Fruit fly (Drosophila melanogaster) whole organism, pupa: ENCODE results near the gene CG42650.

ENCODE experiments used
- CG10348 ChIP-seq: fragments of 200-800 bp; sonication (Bioruptor generic); IDR thresholded peaks from 2 replicates; pipeline ENCODE4 v1.3.6; 2022; ENCODE audit warnings: missing biosample characterization, missing genetic modification characterization
- CG12605 ChIP-seq: fragments of 200-800 bp; sonication (Bioruptor generic); IDR thresholded peaks from 2 replicates; pipeline ENCODE4 v1.3.6; 2022; ENCODE audit warnings: missing biosample characterization, missing genetic modification characterization
- CG13204 ChIP-seq: fragments of 200-800 bp; sonication (Bioruptor generic); optimal IDR thresholded peaks from 2 replicates; lab custom pipeline; 2018; ENCODE audit warnings: missing biosample characterization, mild to moderate bottlenecking, missing genetic modification characterization, moderate library complexity
- CG14655 ChIP-seq: fragments of 200-800 bp; sonication (Bioruptor generic); optimal IDR thresholded peaks from 3 replicates; lab custom pipeline; 2017; ENCODE audit warnings: mild to moderate bottlenecking, missing biosample characterization, missing genetic modification reagents, missing genetic modification characterization
- CG15710 ChIP-seq: fragments of 200-800 bp; sonication (Bioruptor generic); optimal IDR thresholded peaks from 2 replicates; lab custom pipeline; 2018; ENCODE audit warnings: missing biosample characterization, mild to moderate bottlenecking, missing genetic modification characterization, moderate library complexity
- CG17806 ChIP-seq: fragments of 200-800 bp; sonication (Bioruptor generic); optimal IDR thresholded peaks from 2 replicates; lab custom pipeline; 2018; ENCODE audit warnings: missing biosample characterization, mild to moderate bottlenecking, missing genetic modification characterization, moderate library complexity
- CG32121 ChIP-seq: fragments of 200-800 bp; sonication (Bioruptor generic); IDR thresholded peaks from 2 replicates; pipeline ENCODE4 v1.3.6; 2022; ENCODE audit warnings: missing biosample characterization, missing genetic modification characterization
- CG34367 ChIP-seq: fragments of 200-800 bp; sonication (Bioruptor generic); optimal IDR thresholded peaks from 2 replicates; lab custom pipeline; 2018; ENCODE audit warnings: missing biosample characterization, mild to moderate bottlenecking, missing genetic modification characterization
- CG4496 ChIP-seq: fragments of 200-800 bp; sonication (Bioruptor generic); IDR thresholded peaks from 3 replicates; pipeline ENCODE4 v1.3.6; 2022; ENCODE audit warnings: missing biosample characterization, missing genetic modification characterization
- CG8159 ChIP-seq: fragments of 200-800 bp; sonication (Bioruptor generic); optimal IDR thresholded peaks from 3 replicates; lab custom pipeline; 2018; ENCODE audit warnings: missing biosample characterization, mild to moderate bottlenecking, missing genetic modification characterization, moderate library complexity
- CG8301 ChIP-seq: fragments of 200-800 bp; sonication (Bioruptor generic); optimal IDR thresholded peaks from 2 replicates; lab custom pipeline; 2018; ENCODE audit warnings: missing biosample characterization, mild to moderate bottlenecking, missing genetic modification characterization
- CG9948 ChIP-seq: fragments of 200-800 bp; sonication (Bioruptor generic); optimal IDR thresholded peaks from 2 replicates; lab custom pipeline; 2018; ENCODE audit warnings: missing biosample characterization, mild to moderate bottlenecking, missing genetic modification characterization, moderate library complexity
- D1 ChIP-seq: fragments of 200-800 bp; sonication (Bioruptor generic); optimal IDR thresholded peaks from 2 replicates; lab custom pipeline; 2018; ENCODE audit warnings: missing biosample characterization, mild to moderate bottlenecking, missing genetic modification characterization, moderate library complexity
- EcR ChIP-seq: fragments of 200-800 bp; sonication (Bioruptor generic); optimal IDR thresholded peaks from 3 replicates; lab custom pipeline; 2019; ENCODE audit warnings: missing biosample characterization, missing genetic modification characterization, mild to moderate bottlenecking, moderate library complexity, missing genetic modification reagents
- Ets98B ChIP-seq: fragments of 200-800 bp; sonication (Bioruptor generic); IDR thresholded peaks from 2 replicates; pipeline ENCODE4 v1.3.6; 2022; ENCODE audit warnings: missing biosample characterization, missing genetic modification characterization
- Pif1A ChIP-seq: fragments of 200-800 bp; sonication (Bioruptor generic); optimal IDR thresholded peaks from 3 replicates; lab custom pipeline; 2016; ENCODE audit warnings: missing biosample characterization, missing genetic modification characterization
- Pif1B ChIP-seq: fragments of 200-800 bp; sonication (Bioruptor generic); optimal IDR thresholded peaks from 3 replicates; lab custom pipeline; 2016; ENCODE audit warnings: missing biosample characterization, missing genetic modification characterization
- Snoo ChIP-seq: fragments of 200-800 bp; sonication (Bioruptor generic); optimal IDR thresholded peaks from 3 replicates; lab custom pipeline; 2017; ENCODE audit warnings: missing biosample characterization, mild to moderate bottlenecking, missing genetic modification characterization, inconsistent platforms
- fd96Ca ChIP-seq: fragments of 200-800 bp; sonication (Bioruptor generic); IDR thresholded peaks from 3 replicates; pipeline ENCODE4 v1.3.6; 2022; ENCODE audit warnings: missing biosample characterization, missing genetic modification characterization
- gl ChIP-seq: fragments of 200-800 bp; sonication (Bioruptor generic); optimal IDR thresholded peaks from 2 replicates; lab custom pipeline; 2018; ENCODE audit warnings: missing biosample characterization, mild to moderate bottlenecking, missing genetic modification characterization
- rn ChIP-seq: fragments of 200-800 bp; sonication (Bioruptor generic); IDR thresholded peaks from 2 replicates; pipeline ENCODE4 v1.3.6; 2022; ENCODE audit warnings: missing biosample characterization, missing genetic modification characterization

The CG42650 gene

dm6 chr3R:7364573-7364972 is 26.6 kb upstream of the CG42650 start, which contains the start of gene Mst84Dc:
Gene Mst84Dc (minus strand): TSS chr3R:7364673.
- TF ChIP-seq fd96Ca (GFP tag; lab: Robert Waterston, UW) (no peak), gl (no peak), CG15710 (no peak), CG13204 (GFP tag; lab: Kevin White, UChicago) (no peak), Pif1A (no peak), CG8301 (no peak), D1 (tag; lab: Kevin White, UChicago) (no peak), CG10348 (no peak), EcR (GFP tag; lab: Kevin White, UChicago) (no peak), Ets98B (GFP tag; lab: Robert Waterston, UW) (no peak), CG8159 (tag; lab: Kevin White, UChicago) (no peak), Snoo (tag; lab: Kevin White, UChicago) (no peak)

dm6 chr3R:7365527-7365926 is 25.7 kb upstream of the CG42650 start, which contains the start of the genes Mst84Db and Mst84Da:
Gene Mst84Db (minus strand): TSS chr3R:7365627.
Gene Mst84Da (plus strand): TSS chr3R:7365850.
- no peak for TF ChIP-seq CG13204 (GFP tag; lab: Kevin White, UChicago)
- TF ChIP-seq CG12605 (GFP tag; lab: Robert Waterston, UW) = no peak
- no peak for TF ChIP-seq CG32121
- TF ChIP-seq CG10348 = no peak
- TF ChIP-seq CG17806 (tag; lab: Kevin White, UChicago) = no peak
- no peak for TF ChIP-seq CG34367
- no peak for TF ChIP-seq CG8301

- TF ChIP-seq CG10348 = no peak
- no peak for TF ChIP-seq CG9948 (tag; lab: Kevin White, UChicago)
- no peak for TF ChIP-seq CG13204 (GFP tag; lab: Kevin White, UChicago)
- no peak for TF ChIP-seq Pif1A
- TF ChIP-seq CG12605 (GFP tag; lab: Robert Waterston, UW) = no peak
- no peak for TF ChIP-seq CG17806 (tag; lab: Kevin White, UChicago)
- no peak for TF ChIP-seq CG8301
- TF ChIP-seq gl = no peak
- no peak for TF ChIP-seq EcR (GFP tag; lab: Kevin White, UChicago)
- TF ChIP-seq Ets98B (GFP tag; lab: Robert Waterston, UW) = no peak
- no peak for TF ChIP-seq Pif1B (GFP tag; lab: Kevin White, UChicago)
- TF ChIP-seq D1 (tag; lab: Kevin White, UChicago) = no peak
- TF ChIP-seq CG34367 = no peak
These were observed 22.0 kb upstream of the CG42650 start, which contains the start of gene MstProx for dm6 chr3R:7369205-7369604. Gene MstProx (minus strand): TSS chr3R:7369305.

dm6 chr3R:7394047-7394446 is 2.8 kb downstream of the CG42650 start:
- TF ChIP-seq CG8301 = no peak
- no peak for TF ChIP-seq CG17806 (tag; lab: Kevin White, UChicago)
- TF ChIP-seq Pif1B (GFP tag; lab: Kevin White, UChicago) = no peak
- TF ChIP-seq gl = no peak
- no peak for TF ChIP-seq CG34367
- no peak for TF ChIP-seq fd96Ca (GFP tag; lab: Robert Waterston, UW)
- no peak for TF ChIP-seq CG14655 (GFP tag; lab: Kevin White, UChicago)
- no peak for TF ChIP-seq D1 (tag; lab: Kevin White, UChicago)
- TF ChIP-seq rn (GFP tag; lab: Robert Waterston, UW) = no peak
- TF ChIP-seq CG4496 (GFP tag; lab: Robert Waterston, UW) = no peak
- TF ChIP-seq CG9948 (tag; lab: Kevin White, UChicago) = no peak
- TF ChIP-seq CG10348 = no peak
- TF ChIP-seq CG8159 (tag; lab: Kevin White, UChicago) = no peak
- TF ChIP-seq EcR (GFP tag; lab: Kevin White, UChicago) = no peak
- TF ChIP-seq Snoo (tag; lab: Kevin White, UChicago) = no peak
- no peak for TF ChIP-seq Pif1A

dm6 chr3R:7406569-7406968 is 15.4 kb downstream of the CG42650 start, which contains the start of gene Ir84a:
Gene Ir84a (plus strand): TSS chr3R:7406869.
- TF ChIP-seq Pif1A = no peak
- no peak for TF ChIP-seq D1 (tag; lab: Kevin White, UChicago)
- no peak for TF ChIP-seq CG12605 (GFP tag; lab: Robert Waterston, UW)
- TF ChIP-seq CG13204 (GFP tag; lab: Kevin White, UChicago) = no peak
- no peak for TF ChIP-seq CG34367
- TF ChIP-seq Pif1B (GFP tag; lab: Kevin White, UChicago) = no peak
- TF ChIP-seq CG14655 (GFP tag; lab: Kevin White, UChicago) = no peak
- TF ChIP-seq CG8301 = no peak
- TF ChIP-seq Snoo (tag; lab: Kevin White, UChicago) = no peak
- no peak for TF ChIP-seq fd96Ca (GFP tag; lab: Robert Waterston, UW)
- no peak for TF ChIP-seq CG4496 (GFP tag; lab: Robert Waterston, UW)
- no peak for TF ChIP-seq CG9948 (tag; lab: Kevin White, UChicago)
- TF ChIP-seq Ets98B (GFP tag; lab: Robert Waterston, UW) = no peak
- no peak for TF ChIP-seq EcR (GFP tag; lab: Kevin White, UChicago)
- no peak for TF ChIP-seq CG10348
- TF ChIP-seq rn (GFP tag; lab: Robert Waterston, UW) = no peak
- no peak for TF ChIP-seq CG8159 (tag; lab: Kevin White, UChicago)
- no peak for TF ChIP-seq CG17806 (tag; lab: Kevin White, UChicago)

dm6 chr3R:7420465-7420864 is 29.3 kb downstream of the CG42650 start, which contains the start of gene wa-cup:
Gene wa-cup (plus strand): TSS chr3R:7420765.
- no peak for TF ChIP-seq CG17806 (tag; lab: Kevin White, UChicago)
- TF ChIP-seq D1 (tag; lab: Kevin White, UChicago) = no peak
- no peak for TF ChIP-seq Snoo (tag; lab: Kevin White, UChicago)
- TF ChIP-seq CG15710 = no peak
- no peak for TF ChIP-seq CG32121
- no peak for TF ChIP-seq CG14655 (GFP tag; lab: Kevin White, UChicago)
- TF ChIP-seq, all 21 proteins: peak for 0
